Worm (Caenorhabditis elegans): ENCODE data around the gene let-653.

The let-653 gene

DNA sequence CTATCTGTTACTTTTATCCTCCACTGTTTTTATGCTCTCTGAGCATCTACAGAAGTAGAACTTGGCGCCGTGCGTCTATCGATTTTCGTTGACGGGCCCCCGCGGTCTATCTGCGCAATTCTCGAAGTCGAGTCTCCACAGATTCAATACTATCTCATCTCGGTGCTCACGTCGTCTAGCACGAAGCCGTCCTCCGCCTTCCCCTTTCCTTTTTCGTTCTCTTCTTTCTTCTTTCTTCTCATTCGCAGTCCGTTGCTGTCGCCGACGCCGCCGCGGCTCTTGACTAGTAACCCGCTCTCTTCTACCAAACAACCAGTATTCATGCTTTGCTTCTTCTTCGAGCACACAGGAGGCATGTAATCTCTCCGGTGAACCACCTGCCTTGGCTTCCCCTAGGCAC lies 14.3 kb upstream of the let-653 start (continued):
- TF ChIP-seq mec-3 (tag; optimal IDR thresholded peaks at IDR 0.05; ENCODE audit: borderline replicate concordance) (no peak), nfya-1 (tag; optimal IDR thresholded peaks at IDR 0.05) (no peak), ceh-48 (tag; optimal IDR thresholded peaks at IDR 0.05) (peak; percentile 93), ahr-1 (tag; optimal IDR thresholded peaks at IDR 0.05) (no peak), ceh-30 (tag; optimal IDR thresholded peaks at IDR 0.05) (no peak), ceh-22 (tag; optimal IDR thresholded peaks at IDR 0.05) (no peak), sox-4 (tag; optimal IDR thresholded peaks at IDR 0.05) (peak; percentile 26), hlh-15 (tag; optimal IDR thresholded peaks at IDR 0.05) (no peak), unc-3 (GFP tag; conservative IDR thresholded peaks at IDR 0.05) (no peak), unc-3 (tag; optimal IDR thresholded peaks at IDR 0.05) (no peak), lim-6 (tag; optimal IDR thresholded peaks at IDR 0.05) (no peak)

DNA sequence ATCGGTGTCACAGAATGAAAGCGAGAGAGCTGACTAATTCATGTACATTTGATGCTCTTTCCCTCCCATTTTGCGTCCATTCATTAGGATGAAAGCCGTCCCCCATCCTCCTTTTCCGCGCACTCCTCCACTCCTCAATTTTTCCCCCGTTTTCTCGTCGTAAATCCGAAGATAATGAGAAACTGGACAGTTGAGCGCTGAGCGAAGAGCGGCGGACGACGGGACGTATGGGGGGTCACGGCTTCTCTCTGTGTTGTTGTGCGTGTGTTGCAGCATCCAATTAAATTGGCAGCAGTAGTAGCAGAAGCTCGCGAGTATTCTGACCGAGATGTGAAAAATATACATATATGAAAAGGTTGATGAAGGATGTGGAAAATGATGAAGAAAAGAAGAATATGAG lies 13.5 kb upstream of the let-653 start:
- TF ChIP-seq elt-2 (tag; optimal IDR thresholded peaks at IDR 0.05) (no peak), mec-3 (tag; optimal IDR thresholded peaks at IDR 0.05; ENCODE audit: borderline replicate concordance) (no peak), unc-3 (GFP tag; conservative IDR thresholded peaks at IDR 0.05) (no peak), unc-3 (tag; optimal IDR thresholded peaks at IDR 0.05) (no peak), ceh-31 (tag; optimal IDR thresholded peaks at IDR 0.05) (peak; percentile 18), unc-42 (tag; optimal IDR thresholded peaks at IDR 0.05) (peak; percentile 66), lim-6 (tag; optimal IDR thresholded peaks at IDR 0.05) (peak; percentile 45), ttx-3 (tag; optimal IDR thresholded peaks at IDR 0.05) (peak; percentile 41), nfya-1 (tag; optimal IDR thresholded peaks at IDR 0.05) (peak; percentile 16), ceh-9 (tag; optimal IDR thresholded peaks at IDR 0.05) (peak; percentile 27), ceh-14 (tag; optimal IDR thresholded peaks at IDR 0.05) (peak; percentile 64)

DNA sequence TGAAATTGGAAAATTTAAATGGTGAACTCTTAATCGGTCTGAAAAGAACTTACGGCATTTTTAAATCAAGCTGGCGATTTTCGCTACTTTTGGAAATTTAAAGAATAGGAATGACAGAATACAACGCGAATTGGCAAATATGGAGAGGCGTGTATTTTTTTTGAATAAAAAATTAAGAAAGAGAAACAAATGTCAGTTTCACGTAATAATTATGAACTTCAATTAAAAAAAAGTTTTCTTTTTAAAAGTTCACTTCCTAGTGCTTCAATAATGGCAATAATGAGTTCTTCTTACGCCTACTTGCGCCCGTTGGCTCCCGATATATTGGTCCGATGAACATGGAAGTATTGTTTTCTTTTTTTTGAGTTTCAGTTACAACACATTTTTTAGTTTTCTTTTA lies 7.7 kb upstream of the let-653 start, which contains the start of gene pph-2:
Gene pph-2, minus strand, starts transcription at position 101 of the 400 bp plus-strand sequence.
- TF ChIP-seq pha-2 (tag; optimal IDR thresholded peaks at IDR 0.05), result no peak
- TF ChIP-seq hlh-13 (GFP tag; optimal IDR thresholded peaks at IDR 0.05), result no peak
- TF ChIP-seq ahr-1 (tag; optimal IDR thresholded peaks at IDR 0.05), result no peak
- no peak for TF ChIP-seq T23F11.4 (GFP tag; optimal IDR thresholded peaks at IDR 0.05)
- no peak for TF ChIP-seq hlh-30 (tag; optimal IDR thresholded peaks at IDR 0.05; ENCODE audit: insufficient read depth)
- no peak for TF ChIP-seq hlh-8 (tag; optimal IDR thresholded peaks at IDR 0.05)
- TF ChIP-seq unc-42 (tag; optimal IDR thresholded peaks at IDR 0.05), result no peak
- no peak for TF ChIP-seq pha-4 (tag; optimal IDR thresholded peaks at IDR 0.05)
- no peak for TF ChIP-seq K09A11.1 (tag; optimal IDR thresholded peaks at IDR 0.05; ENCODE audit: insufficient read depth)
- TF ChIP-seq lim-6 (tag; optimal IDR thresholded peaks at IDR 0.05), result no peak
- no peak for TF ChIP-seq odd-2 (tag; optimal IDR thresholded peaks at IDR 0.05)

DNA sequence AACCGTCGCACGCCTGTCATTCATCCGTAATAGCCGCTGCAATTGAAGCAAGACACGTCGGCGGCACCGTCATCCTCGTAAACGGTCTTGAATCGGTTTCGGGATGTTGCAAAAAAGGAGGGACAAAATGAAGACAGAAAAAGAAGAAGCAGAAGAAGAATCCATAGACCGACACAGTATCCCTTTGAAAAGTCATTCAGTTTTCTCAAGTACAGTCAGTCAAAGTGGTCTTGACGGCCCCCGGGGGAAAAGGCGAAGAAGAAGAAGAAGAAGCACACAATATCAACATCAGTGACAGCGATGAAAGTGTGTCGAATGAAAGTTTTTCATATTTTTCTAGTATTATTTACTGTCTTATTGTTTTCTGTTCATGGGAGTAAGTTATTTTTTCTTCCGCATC lies 7.2 kb upstream of the let-653 start, which contains the start of gene cutl-27:
Gene cutl-27, plus strand, starts transcription at position 301 of the 400 bp plus-strand sequence.
- no peak for TF ChIP-seq pat-9 (tag; optimal IDR thresholded peaks at IDR 0.05)
- no peak for TF ChIP-seq ceh-6 (GFP tag; optimal IDR thresholded peaks at IDR 0.05)
- no peak for TF ChIP-seq elt-2 (tag; optimal IDR thresholded peaks at IDR 0.05)
- TF ChIP-seq ceh-2 (tag; optimal IDR thresholded peaks at IDR 0.05), result no peak
- TF ChIP-seq unc-55 (GFP tag; optimal IDR thresholded peaks at IDR 0.05), result no peak
- no peak for TF ChIP-seq ref-2 (tag; optimal IDR thresholded peaks at IDR 0.05)
- no peak for TF ChIP-seq zip-5 (tag; optimal IDR thresholded peaks at IDR 0.05)
- TF ChIP-seq pqm-1 (tag; optimal IDR thresholded peaks at IDR 0.05), result no peak

DNA sequence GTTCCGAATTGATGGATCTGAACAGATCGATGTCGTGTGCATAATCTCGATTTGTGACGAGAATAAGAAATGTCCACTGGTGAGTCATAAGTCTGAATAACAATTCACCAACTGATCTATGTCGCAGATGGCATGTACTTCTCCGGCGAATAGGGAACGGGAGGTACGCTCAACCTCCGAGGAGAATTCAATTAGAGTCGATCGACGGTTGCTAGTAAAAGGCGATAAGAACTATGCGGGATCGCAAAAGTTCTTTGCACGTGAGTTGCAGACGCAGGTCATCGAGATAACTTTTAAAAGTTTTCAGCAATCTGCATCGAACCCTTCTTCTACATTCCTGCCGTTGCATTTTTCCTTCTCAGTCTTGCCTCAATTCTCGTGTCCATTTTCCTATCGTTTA lies 2.9 kb upstream of the let-653 start:
- TF ChIP-seq nfya-1 (tag; optimal IDR thresholded peaks at IDR 0.05) (no peak), ceh-22 (tag; optimal IDR thresholded peaks at IDR 0.05) (no peak), ceh-30 (tag; optimal IDR thresholded peaks at IDR 0.05) (no peak), dve-1 (tag; optimal IDR thresholded peaks at IDR 0.05) (no peak), ceh-18 (tag; optimal IDR thresholded peaks at IDR 0.05) (no peak), sdc-2 (tag; optimal IDR thresholded peaks at IDR 0.05) (no peak), ceh-14 (tag; optimal IDR thresholded peaks at IDR 0.05) (no peak), pros-1 (tag; optimal IDR thresholded peaks at IDR 0.05) (no peak), hlh-13 (GFP tag; optimal IDR thresholded peaks at IDR 0.05) (no peak), F13H6.1 (tag; optimal IDR thresholded peaks at IDR 0.05) (no peak)

Data from whole organism, late embryonic.